Worm (Caenorhabditis elegans) whole organism, L4 larva: ENCODE data around the gene glt-4.

Experiments used
- D1046.2 ChIP-seq: fragments of 200-800 bp; sonication (Bioruptor generic); IDR thresholded peaks from 2 replicates; pipeline ENCODE4 v1.3.6; 2022; ENCODE audit warnings: missing genetic modification characterization, missing compliant biosample characterization
- F10B5.3 ChIP-seq: sonication (generic microtip); optimal IDR thresholded peaks from 2 replicates; lab custom pipeline; 2016; ENCODE audit warnings: mild to moderate bottlenecking, missing genetic modification characterization, missing compliant biosample characterization
- F37D6.2 ChIP-seq: sonication (generic microtip); optimal IDR thresholded peaks from 2 replicates; lab custom pipeline; 2016; ENCODE audit warnings: mild to moderate bottlenecking, missing genetic modification characterization, missing compliant biosample characterization
- F49E8.2 ChIP-seq: sonication (generic microtip); optimal IDR thresholded peaks from 2 replicates; lab custom pipeline; 2016; ENCODE audit warnings: missing compliant biosample characterization, mild to moderate bottlenecking, missing genetic modification characterization, borderline replicate concordance
- T20F7.1 ChIP-seq: fragments of 200-800 bp; sonication (Bioruptor generic); optimal IDR thresholded peaks from 2 replicates; lab custom pipeline; 2018; ENCODE audit warnings: mild to moderate bottlenecking, missing genetic modification characterization, missing compliant biosample characterization
- aha-1 ChIP-seq: fragments of 150-350 bp; peaks from one replicate; lab custom pipeline; 2014; ENCODE audit warnings: missing biosample characterization, missing genetic modification characterization
- aly-2 ChIP-seq: sonication (generic microtip); optimal IDR thresholded peaks from 2 replicates; lab custom pipeline; 2018; ENCODE audit warnings: missing biosample characterization, missing genetic modification characterization
- ceh-28 ChIP-seq: fragments of 150-350 bp; optimal IDR thresholded peaks from 2 replicates; lab custom pipeline; 2014; ENCODE audit warnings: missing biosample characterization, missing genetic modification reagents, missing genetic modification characterization
- ceh-32 ChIP-seq: sonication (generic microtip); optimal IDR thresholded peaks from 2 replicates; lab custom pipeline; 2016; ENCODE audit warnings: mild to moderate bottlenecking, missing genetic modification characterization, missing compliant biosample characterization; ENCODE audit not compliant: poor library complexity
- ceh-44 ChIP-seq: fragments of 200-800 bp; sonication (Bioruptor generic); IDR thresholded peaks from 2 replicates; pipeline ENCODE4 v1.3.6; 2022; ENCODE audit warnings: missing genetic modification reagents, missing genetic modification characterization, missing compliant biosample characterization
- ceh-62 ChIP-seq: sonication (generic microtip); optimal IDR thresholded peaks from 2 replicates; lab custom pipeline; 2017; ENCODE audit warnings: missing biosample characterization, missing genetic modification characterization
- ceh-82 ChIP-seq: sonication (generic microtip); optimal IDR thresholded peaks from 2 replicates; lab custom pipeline; 2017; ENCODE audit warnings: missing biosample characterization, missing genetic modification characterization
- daf-16 ChIP-seq, 3 experiments: sonication (generic microtip); optimal IDR thresholded peaks; 2 replicates each; lab custom pipeline; 2016 to 2017; ENCODE audit warnings: missing genetic modification characterization in 3 of 3, missing genetic modification reagents in 3 of 3, mild to moderate bottlenecking in 2 of 3, missing compliant biosample characterization in 2 of 3, missing biosample characterization in 1 of 3, moderate library complexity in 1 of 3
- daf-19 ChIP-seq: fragments of 200-800 bp; sonication (Bioruptor generic); conservative IDR thresholded peaks from 2 replicates; pipeline ENCODE4 v1.3.6; 2022; ENCODE audit warnings: missing genetic modification characterization, missing compliant biosample characterization
- daf-8 ChIP-seq: fragments of 200-800 bp; sonication (Bioruptor generic); IDR thresholded peaks from 2 replicates; pipeline ENCODE4 v1.3.6; 2022; ENCODE audit warnings: missing genetic modification characterization, missing compliant biosample characterization
- dmd-6 ChIP-seq: fragments of 200-800 bp; sonication (Bioruptor generic); IDR thresholded peaks from 2 replicates; pipeline ENCODE4 v1.3.6; 2022; ENCODE audit warnings: missing genetic modification reagents, missing genetic modification characterization, missing compliant biosample characterization
- dve-1 ChIP-seq: sonication (generic microtip); optimal IDR thresholded peaks from 2 replicates; lab custom pipeline; 2017; ENCODE audit warnings: antibody characterized with exemption, mild to moderate bottlenecking, missing genetic modification characterization, missing compliant biosample characterization; ENCODE audit not compliant: insufficient read depth
- fos-1 ChIP-seq: fragments of 150-350 bp; optimal IDR thresholded peaks from 2 replicates; lab custom pipeline; 2014; ENCODE audit warnings: missing biosample characterization, missing genetic modification characterization
- hif-1 ChIP-seq, 2 experiments: sonication (generic microtip); optimal IDR thresholded peaks; 2 replicates each; lab custom pipeline; 2016 to 2017; ENCODE audit warnings: missing compliant biosample characterization in 2 of 2, missing genetic modification characterization in 2 of 2, missing genetic modification reagents in 2 of 2, missing genotype in 2 of 2, mild to moderate bottlenecking in 1 of 2
- hmg-1.1 ChIP-seq: fragments of 200-800 bp; sonication (Bioruptor generic); IDR thresholded peaks from 2 replicates; pipeline ENCODE4 v1.3.6; 2022; ENCODE audit warnings: missing genetic modification reagents, missing genetic modification characterization, missing compliant biosample characterization
- lin-29 ChIP-seq: fragments of 200-800 bp; sonication (Bioruptor generic); IDR thresholded peaks from 2 replicates; pipeline ENCODE4 v1.3.6; 2022; ENCODE audit warnings: missing genetic modification reagents, missing genetic modification characterization, missing compliant biosample characterization
- lsy-2 ChIP-seq, 2 experiments: fragments of 150-350 bp in 1 of 2; sonication (generic microtip) in 1 of 2; optimal IDR thresholded peaks; 2 replicates each; lab custom pipeline; 2014 to 2017; ENCODE audit warnings: missing biosample characterization in 2 of 2, missing genetic modification characterization in 2 of 2
- madf-5 ChIP-seq, 2 experiments: fragments of 200-800 bp; sonication (Bioruptor generic); IDR thresholded peaks; 2 replicates each; pipeline ENCODE4 v1.3.6; 2022; ENCODE audit warnings: missing compliant biosample characterization in 2 of 2, missing genetic modification characterization in 2 of 2
- mdl-1 ChIP-seq, 2 experiments: fragments of 150-350 bp in 1 of 2; sonication (generic microtip) in 1 of 2; optimal IDR thresholded peaks; 2 replicates each; lab custom pipeline; 2014 to 2017; ENCODE audit warnings: missing biosample characterization in 2 of 2, missing genetic modification characterization in 2 of 2
- mdt-29 ChIP-seq: fragments of 200-800 bp; sonication (Bioruptor generic); IDR thresholded peaks from 2 replicates; pipeline ENCODE4 v1.3.6; 2022; ENCODE audit warnings: missing genetic modification reagents, missing genetic modification characterization, missing compliant biosample characterization
- mes-2 ChIP-seq: sonication (generic microtip); optimal IDR thresholded peaks from 2 replicates; lab custom pipeline; 2016; ENCODE audit warnings: missing genotype, mild to moderate bottlenecking, missing genetic modification characterization, missing compliant biosample characterization; ENCODE audit not compliant: poor library complexity, severe bottlenecking
- nhr-102 ChIP-seq: sonication (generic microtip); optimal IDR thresholded peaks from 2 replicates; lab custom pipeline; 2016; ENCODE audit warnings: mild to moderate bottlenecking, missing genetic modification characterization, moderate library complexity, missing compliant biosample characterization
- nhr-28 ChIP-seq: fragments of 150-350 bp; optimal IDR thresholded peaks from 2 replicates; lab custom pipeline; 2014; ENCODE audit warnings: missing biosample characterization, missing genetic modification characterization
- nhr-48 ChIP-seq: sonication (generic microtip); optimal IDR thresholded peaks from 2 replicates; lab custom pipeline; 2016; ENCODE audit warnings: mild to moderate bottlenecking, missing genetic modification characterization, missing compliant biosample characterization
- nhr-6 ChIP-seq: fragments of 150-350 bp; optimal IDR thresholded peaks from 2 replicates; lab custom pipeline; 2014; ENCODE audit warnings: missing biosample characterization, missing genetic modification characterization
- pha-4 ChIP-seq, 2 experiments: fragments of 150-350 bp in 1 of 2; fragments of 200-800 bp in 1 of 2; sonication (Bioruptor generic) in 1 of 2; IDR thresholded peaks in 1 of 2; optimal IDR thresholded peaks in 1 of 2; 2 replicates each; pipeline versions ENCODE4 v1.3.6 to Lab custom; 2014 to 2022; ENCODE audit warnings: missing genetic modification characterization in 2 of 2, missing genetic modification reagents in 2 of 2, missing biosample characterization in 1 of 2, missing compliant biosample characterization in 1 of 2
- php-3 ChIP-seq: fragments of 200-800 bp; sonication (Bioruptor generic); IDR thresholded peaks from 2 replicates; pipeline ENCODE4 v1.3.6; 2022; ENCODE audit warnings: missing genetic modification reagents, missing genetic modification characterization, missing compliant biosample characterization
- pqm-1 ChIP-seq: sonication (generic microtip); optimal IDR thresholded peaks from 2 replicates; lab custom pipeline; 2017; ENCODE audit warnings: missing biosample characterization, missing genetic modification characterization
- set-16 ChIP-seq: fragments of 200-800 bp; sonication (Bioruptor generic); IDR thresholded peaks from 2 replicates; pipeline ENCODE4 v1.3.6; 2022; ENCODE audit warnings: missing genetic modification reagents, missing genetic modification characterization, missing compliant biosample characterization
- skn-1 ChIP-seq: fragments of 150-350 bp; optimal IDR thresholded peaks from 2 replicates; lab custom pipeline; 2014; ENCODE audit warnings: missing biosample characterization, missing genetic modification characterization
- spr-3 ChIP-seq: fragments of 200-800 bp; sonication (Bioruptor generic); optimal IDR thresholded peaks from 2 replicates; lab custom pipeline; 2018; ENCODE audit warnings: mild to moderate bottlenecking, missing genetic modification characterization, missing compliant biosample characterization
- tag-97 ChIP-seq: fragments of 200-800 bp; sonication (Bioruptor generic); IDR thresholded peaks from 2 replicates; pipeline ENCODE4 v1.3.6; 2022; ENCODE audit warnings: missing genetic modification characterization, missing compliant biosample characterization
- tra-1 ChIP-seq: fragments of 200-800 bp; sonication (Bioruptor generic); IDR thresholded peaks from 2 replicates; pipeline ENCODE4 v1.3.6; 2022; ENCODE audit warnings: missing genetic modification reagents, missing genetic modification characterization, missing compliant biosample characterization
- unc-39 ChIP-seq: sonication (generic microtip); optimal IDR thresholded peaks from 2 replicates; lab custom pipeline; 2017; ENCODE audit warnings: missing biosample characterization, missing genetic modification characterization
- zip-2 ChIP-seq: fragments of 150-350 bp; optimal IDR thresholded peaks from 2 replicates; lab custom pipeline; 2014; ENCODE audit warnings: missing biosample characterization, missing genetic modification characterization
- ztf-7 ChIP-seq: fragments of 150-350 bp; optimal IDR thresholded peaks from 2 replicates; lab custom pipeline; 2014; ENCODE audit warnings: missing biosample characterization, missing genetic modification characterization

The glt-4 gene

DNA sequence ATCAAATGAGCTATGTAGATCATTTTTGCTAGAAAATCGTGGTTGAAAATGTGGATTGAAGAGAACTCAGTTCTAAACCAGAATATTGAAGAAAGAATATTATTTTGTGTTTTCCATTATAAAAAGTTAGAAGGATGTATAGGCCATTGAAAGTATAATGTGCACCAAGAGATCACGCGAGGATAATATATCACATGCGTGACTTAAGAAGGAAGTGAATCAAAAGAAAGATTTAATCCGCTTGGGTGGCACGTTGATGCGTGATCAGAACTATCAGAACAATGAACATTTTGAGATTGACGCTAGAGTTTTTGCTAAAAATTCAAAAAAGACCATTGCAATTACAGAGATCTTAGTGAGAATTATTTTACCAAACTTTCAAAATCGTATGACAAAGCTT is 32.6 kb downstream of the glt-4 start:
- TF ChIP-seq spr-3 (GFP tag; lab: Kevin White, UChicago) (no peak), daf-19 (no peak), ceh-32 (tag; lab: Kevin White, UChicago) (no peak), nhr-102 (tag; lab: Kevin White, UChicago) (no peak), aha-1 (tag; lab: Kevin White, UChicago) (no peak), tra-1 (GFP tag; lab: Robert Waterston, UW) (no peak), php-3 (no peak), nhr-28 (tag; lab: Kevin White, UChicago) (no peak), F49E8.2 (tag; lab: Kevin White, UChicago) (no peak), mdt-29 (GFP tag; lab: Robert Waterston, UW) (no peak), hif-1 (tag; optimal IDR thresholded peaks at IDR 0.05; lab: Kevin White, UChicago) (no peak)

DNA sequence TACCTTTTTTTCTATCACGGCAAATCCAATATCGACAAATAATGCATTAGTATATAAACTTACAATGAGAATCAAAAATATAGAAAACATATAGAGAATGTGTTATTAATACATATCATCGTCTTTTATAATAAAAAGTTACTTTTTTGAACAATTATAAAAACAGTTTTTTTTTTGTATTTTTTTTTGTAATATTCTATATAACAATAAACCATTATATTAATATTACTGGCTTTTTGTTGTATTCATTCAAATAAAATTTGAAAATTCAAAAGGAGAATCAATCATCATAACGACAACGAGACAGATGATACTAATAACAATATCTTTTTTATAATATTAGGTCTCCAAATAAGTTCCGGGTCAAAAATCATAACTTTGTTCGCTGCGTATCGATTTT is 34.3 kb downstream of the glt-4 start, which contains the start of gene K10C2.8:
Gene K10C2.8 (minus strand): TSS at position 101 of the 400 bp plus-strand sequence.
- TF ChIP-seq ceh-28 (tag; lab: Kevin White, UChicago) (no peak), F37D6.2 (tag; lab: Kevin White, UChicago) (no peak), hmg-1.1 (no peak), madf-5 (GFP tag; IDR thresholded peaks at IDR 0.05; lab: Robert Waterston, UW) (no peak)
- TF ChIP-seq, all 104 proteins: peak for 0

DNA sequence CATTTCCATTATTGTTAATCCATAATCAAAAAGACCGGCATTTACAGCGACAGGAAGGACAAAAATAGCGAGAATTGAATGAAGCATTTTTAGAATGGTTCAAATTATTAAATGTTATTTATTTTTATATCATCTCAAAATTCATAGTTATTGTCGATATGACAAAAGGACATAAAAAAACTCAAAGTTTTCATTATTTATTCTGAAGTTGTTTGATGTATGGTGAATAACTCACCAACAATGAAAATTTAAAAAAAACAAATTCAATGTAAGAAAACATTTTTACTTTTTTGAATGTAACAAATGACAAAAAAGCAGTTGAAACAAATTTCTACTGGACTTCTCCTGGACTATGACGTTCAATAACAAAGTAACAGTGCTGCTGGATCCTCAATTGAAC is 37.2 kb downstream of the glt-4 start, which contains the start of gene K10C2.14:
Gene K10C2.14 (minus strand): TSS at position 101 of the 400 bp plus-strand sequence.
- TF ChIP-seq nhr-48 (tag; lab: Kevin White, UChicago) (no peak), ceh-82 (tag; lab: Kevin White, UChicago) (no peak), ztf-7 (tag; lab: Kevin White, UChicago) (no peak), tag-97 (GFP tag; lab: Robert Waterston, UW) (no peak), nhr-102 (tag; lab: Kevin White, UChicago) (no peak), nhr-6 (no peak), aly-2 (tag; lab: Kevin White, UChicago) (no peak), aha-1 (tag; lab: Kevin White, UChicago) (no peak), set-16 (GFP tag; lab: Robert Waterston, UW) (no peak), D1046.2 (GFP tag; lab: Robert Waterston, UW) (no peak), mdl-1 (tag; optimal IDR thresholded peaks at IDR 0.05; lab: Kevin White, UChicago) (no peak), pha-4 (GFP tag; IDR thresholded peaks at IDR 0.05; lab: Robert Waterston, UW) (no peak), pha-4 (tag; optimal IDR thresholded peaks at IDR 0.05; lab: Kevin White, UChicago) (no peak), F10B5.3 (tag; lab: Kevin White, UChicago) (no peak), ceh-44 (GFP tag; lab: Robert Waterston, UW) (no peak), unc-39 (tag; lab: Kevin White, UChicago) (no peak), mes-2 (tag; lab: Kevin White, UChicago) (no peak), lin-29 (GFP tag; lab: Robert Waterston, UW) (no peak), lsy-2 (tag; optimal IDR thresholded peaks at IDR 0.05; lab: Kevin White, UChicago) (no peak)

DNA sequence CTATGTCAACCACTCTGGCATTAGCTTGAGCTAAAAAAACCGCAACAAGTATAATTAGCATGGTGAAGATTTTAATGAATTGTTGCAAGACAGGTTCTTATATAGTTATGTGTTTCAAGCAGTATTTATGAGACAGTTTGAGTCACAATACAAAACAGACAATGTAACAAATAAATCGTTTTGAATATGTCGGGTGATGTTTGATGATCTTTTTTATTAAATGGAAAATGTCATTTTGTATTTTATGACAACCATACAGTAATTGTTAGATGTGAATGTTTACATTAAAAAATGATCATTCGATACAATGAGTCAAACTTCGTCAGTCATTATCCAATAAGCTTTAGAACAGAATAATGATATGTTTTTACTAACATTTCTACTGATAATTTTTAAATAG is 40.2 kb downstream of the glt-4 start, which contains the start of gene K10C2.7:
Gene K10C2.7 (minus strand): TSS at position 101 of the 400 bp plus-strand sequence.
- TF ChIP-seq dve-1 (tag; lab: Kevin White, UChicago) (peak; percentile 19), mdt-29 (GFP tag; lab: Robert Waterston, UW) (no peak)

DNA sequence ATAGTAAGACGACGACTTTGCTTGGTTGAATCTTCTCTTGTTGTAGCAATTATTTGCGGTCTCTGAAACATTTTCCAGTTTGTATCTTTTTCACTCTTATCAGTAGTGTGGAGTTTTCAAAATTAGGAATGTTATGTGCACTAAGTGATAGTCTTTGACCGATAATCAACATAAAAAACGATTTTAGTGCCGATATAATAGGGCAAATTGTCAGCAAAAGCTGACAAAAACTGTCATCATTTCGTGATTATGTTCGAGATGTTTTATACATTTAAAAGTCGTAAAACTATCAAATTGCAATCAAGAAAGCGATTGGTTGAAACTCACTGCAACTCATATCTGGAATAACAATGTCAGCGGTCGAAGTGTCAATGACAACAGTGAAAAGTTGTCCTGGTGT is 42.0 kb downstream of the glt-4 start:
- no peak for TF ChIP-seq ceh-62 (tag; lab: Kevin White, UChicago)
- TF ChIP-seq daf-8 (GFP tag; lab: Robert Waterston, UW), result no peak
- no peak for TF ChIP-seq daf-16 (GFP tag; optimal IDR thresholded peaks at IDR 0.05; lab: Kevin White, UChicago)
- peak; percentile 91 for TF ChIP-seq daf-16 (tag; optimal IDR thresholded peaks at IDR 0.05; lab: Kevin White, UChicago)
- TF ChIP-seq hif-1 (tag; optimal IDR thresholded peaks at IDR 0.05; lab: Kevin White, UChicago), result no peak
- TF ChIP-seq php-3, result peak; percentile 99
- TF ChIP-seq fos-1 (tag; lab: Kevin White, UChicago), result no peak
- TF ChIP-seq dmd-6 (GFP tag; lab: Robert Waterston, UW), result peak; percentile 51
- no peak for TF ChIP-seq zip-2 (tag; lab: Kevin White, UChicago)
- peak; percentile 22 for TF ChIP-seq nhr-28 (tag; lab: Kevin White, UChicago)
- no peak for TF ChIP-seq ceh-28 (tag; lab: Kevin White, UChicago)
- TF ChIP-seq skn-1 (tag; lab: Kevin White, UChicago), result no peak
- TF ChIP-seq pqm-1 (tag; lab: Kevin White, UChicago), result peak; percentile 28
- TF ChIP-seq T20F7.1 (GFP tag; lab: Kevin White, UChicago), result peak; percentile 5
- peak; percentile 89 for TF ChIP-seq dve-1 (tag; lab: Kevin White, UChicago)
